Worm (Caenorhabditis elegans): ENCODE results near the gene Y14H12B.2.

Gene Y14H12B.2

ce11 chrII:3964302-3964885 is 30.9 kb upstream of the Y14H12B.2 start (continued):
- TF ChIP-seq dpff-1 (tag; optimal IDR thresholded peaks at IDR 0.05) (no peak), F52B5.7 (tag; optimal IDR thresholded peaks at IDR 0.05) (peak; percentile 38), mel-28 (tag; optimal IDR thresholded peaks at IDR 0.05; ENCODE audit: borderline replicate concordance) (no peak), nfyb-1 (GFP tag; IDR thresholded peaks at IDR 0.05) (0 out of 2 replicates have a peak, but pooled peaks have one; percentile 23), lin-40 (tag; optimal IDR thresholded peaks at IDR 0.05) (no peak)

- no peak for TF ChIP-seq madf-8 (GFP tag; conservative IDR thresholded peaks at IDR 0.05)
- TF ChIP-seq nfyb-1 (GFP tag; IDR thresholded peaks at IDR 0.05): no peak
- no peak for TF ChIP-seq tlf-1 (GFP tag; optimal IDR thresholded peaks at IDR 0.05)
- no peak for TF ChIP-seq mes-4 (tag; optimal IDR thresholded peaks at IDR 0.05)
- no peak for TF ChIP-seq atf-7 (tag; optimal IDR thresholded peaks at IDR 0.05)
- no peak for TF ChIP-seq ztf-18 (tag; optimal IDR thresholded peaks at IDR 0.05)
- TF ChIP-seq C06A6.2 (GFP tag; conservative IDR thresholded peaks at IDR 0.05): no peak
- no peak for TF ChIP-seq rec-8 (tag; optimal IDR thresholded peaks at IDR 0.05)
- no peak for TF ChIP-seq ztf-3 (GFP tag; optimal IDR thresholded peaks at IDR 0.05)
These were observed 27.7 kb upstream of the Y14H12B.2 start for ce11 chrII:3961256-3961655.

ce11 chrII:3960276-3960675 is 26.7 kb upstream of the Y14H12B.2 start:
- TF ChIP-seq F39B2.1 (GFP tag; IDR thresholded peaks at IDR 0.05) (no peak), lin-35 (GFP tag; optimal IDR thresholded peaks at IDR 0.05) (peak in 1 of 3 experiments; percentile 7), ceh-27 (GFP tag; optimal IDR thresholded peaks at IDR 0.05) (peak; percentile 18), efl-1 (GFP tag; optimal IDR thresholded peaks at IDR 0.05) (no peak)

- no peak for TF ChIP-seq B0336.3 (GFP tag; IDR thresholded peaks at IDR 0.05)
- TF ChIP-seq egrh-3 (GFP tag; IDR thresholded peaks at IDR 0.05): no peak
- TF ChIP-seq somi-1 (GFP tag; optimal IDR thresholded peaks at IDR 0.05): no peak
- TF ChIP-seq attf-6 (GFP tag; IDR thresholded peaks at IDR 0.05): no peak
- TF ChIP-seq F22D6.2 (tag; optimal IDR thresholded peaks at IDR 0.05): no peak
- no peak for TF ChIP-seq let-607 (tag; optimal IDR thresholded peaks at IDR 0.05)
- TF ChIP-seq him-1 (tag; optimal IDR thresholded peaks at IDR 0.05): no peak
- no peak for TF ChIP-seq ztf-22 (GFP tag; optimal IDR thresholded peaks at IDR 0.05)
- TF ChIP-seq zfh-2 (GFP tag; conservative IDR thresholded peaks at IDR 0.05): no peak
- TF ChIP-seq hlh-12 (tag; optimal IDR thresholded peaks at IDR 0.05): no peak
- no peak for TF ChIP-seq unc-130 (GFP tag; optimal IDR thresholded peaks at IDR 0.05)
- TF ChIP-seq F10E7.11 (tag; optimal IDR thresholded peaks at IDR 0.05): no peak
- TF ChIP-seq tbx-9 (tag; optimal IDR thresholded peaks at IDR 0.05; ENCODE audit: borderline replicate concordance): no peak
- no peak for TF ChIP-seq nfyb-1 (GFP tag; IDR thresholded peaks at IDR 0.05)
These were observed 26.0 kb upstream of the Y14H12B.2 start for ce11 chrII:3959432-3960102.

ce11 chrII:3958673-3959299 is 25.2 kb upstream of the Y14H12B.2 start:
- TF ChIP-seq pha-4 (tag; optimal IDR thresholded peaks at IDR 0.05): peak; percentile 50
- TF ChIP-seq egl-44 (GFP tag; IDR thresholded peaks at IDR 0.05): peak; percentile 45; the same call in 1 of the 2 replicates
- TF ChIP-seq dox-1 (GFP tag; IDR thresholded peaks at IDR 0.05): peak; percentile 68
- peak; percentile 87 for TF ChIP-seq zfh-2 (GFP tag; conservative IDR thresholded peaks at IDR 0.05)
- TF ChIP-seq attf-5 (GFP tag; optimal IDR thresholded peaks at IDR 0.05): peak; percentile 79
- TF ChIP-seq chd-7 (tag; optimal IDR thresholded peaks at IDR 0.05): peak; percentile 18
- peak; percentile 61; the same call in 1 of the 2 replicates for TF ChIP-seq hmg-1.2 (GFP tag; IDR thresholded peaks at IDR 0.05)
- peak; percentile 85 for TF ChIP-seq nhr-80 (tag; optimal IDR thresholded peaks at IDR 0.05)
- TF ChIP-seq athp-1 (tag; optimal IDR thresholded peaks at IDR 0.05): peak; percentile 18
- no peak for TF ChIP-seq somi-1 (GFP tag; optimal IDR thresholded peaks at IDR 0.05)
- peak; percentile 76 for TF ChIP-seq ZK185.1 (tag; optimal IDR thresholded peaks at IDR 0.05; ENCODE audit: poor library complexity, severe bottlenecking)
- TF ChIP-seq ccch-3 (GFP tag; optimal IDR thresholded peaks at IDR 0.05): no peak
- TF ChIP-seq C17E4.6 (GFP tag; IDR thresholded peaks at IDR 0.05): no peak

Data from whole organism, young adult.